Worm (Caenorhabditis elegans): ENCODE measurements around the gene lin-12.

DNA sequence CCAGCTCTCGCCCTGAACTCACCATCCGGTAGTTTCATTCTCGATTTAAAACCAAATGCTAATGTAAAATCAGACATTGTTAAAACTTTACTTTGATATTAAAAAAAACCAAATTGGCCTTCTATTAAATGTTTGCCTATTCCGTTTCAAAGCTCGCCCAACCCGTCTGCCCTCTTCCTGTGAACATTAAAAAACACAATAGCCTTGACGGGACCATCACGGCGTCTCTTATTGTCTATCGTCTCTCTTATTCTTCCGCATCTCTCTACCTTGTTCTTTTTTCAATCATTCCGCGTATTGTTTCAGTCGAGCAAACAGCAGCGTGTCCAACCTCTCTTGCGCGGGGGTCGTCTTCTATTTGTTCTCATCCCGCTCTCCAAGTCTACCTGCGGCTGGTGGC lies 43.4 kb upstream of the lin-12 start, which contains the start of gene ZK512.1:
- TF ChIP-seq nhr-77 (tag; optimal IDR thresholded peaks at IDR 0.05) (no peak), nhr-237 (tag; optimal IDR thresholded peaks at IDR 0.05) (no peak), elt-3 (tag; optimal IDR thresholded peaks at IDR 0.05) (no peak), lin-13 (GFP tag; optimal IDR thresholded peaks at IDR 0.05) (no peak), lsy-2 (tag; optimal IDR thresholded peaks at IDR 0.05) (no peak), zag-1 (tag; optimal IDR thresholded peaks at IDR 0.05) (no peak), blmp-1 (tag; optimal IDR thresholded peaks at IDR 0.05; ENCODE audit: insufficient read depth) (no peak), ZK546.5 (tag; optimal IDR thresholded peaks at IDR 0.05) (no peak), F13H6.1 (tag; optimal IDR thresholded peaks at IDR 0.05) (no peak), nhr-23 (tag; optimal IDR thresholded peaks at IDR 0.05) (no peak), unc-62 (GFP tag; optimal IDR thresholded peaks at IDR 0.05) (no peak)
